Fruit fly (Drosophila melanogaster): Measurements from ENCODE around the gene opm.

- no peak for TF ChIP-seq insv (optimal IDR thresholded peaks at IDR 0.05)
- no peak for TF ChIP-seq Myc (optimal IDR thresholded peaks at IDR 0.05)
- TF ChIP-seq h (optimal IDR thresholded peaks at IDR 0.05): no peak
- no peak for TF ChIP-seq psq (optimal IDR thresholded peaks at IDR 0.05)
- no peak for TF ChIP-seq ttk (optimal IDR thresholded peaks at IDR 0.05)
- TF ChIP-seq Sin3A (optimal IDR thresholded peaks at IDR 0.05): no peak
Measured at dm6 chrX:15043013-15043699, 23.1 kb downstream of the opm start.
